Comparison of ENCODE assay signal across 4 fruit fly cellular contexts in the genomic region with DNA sequence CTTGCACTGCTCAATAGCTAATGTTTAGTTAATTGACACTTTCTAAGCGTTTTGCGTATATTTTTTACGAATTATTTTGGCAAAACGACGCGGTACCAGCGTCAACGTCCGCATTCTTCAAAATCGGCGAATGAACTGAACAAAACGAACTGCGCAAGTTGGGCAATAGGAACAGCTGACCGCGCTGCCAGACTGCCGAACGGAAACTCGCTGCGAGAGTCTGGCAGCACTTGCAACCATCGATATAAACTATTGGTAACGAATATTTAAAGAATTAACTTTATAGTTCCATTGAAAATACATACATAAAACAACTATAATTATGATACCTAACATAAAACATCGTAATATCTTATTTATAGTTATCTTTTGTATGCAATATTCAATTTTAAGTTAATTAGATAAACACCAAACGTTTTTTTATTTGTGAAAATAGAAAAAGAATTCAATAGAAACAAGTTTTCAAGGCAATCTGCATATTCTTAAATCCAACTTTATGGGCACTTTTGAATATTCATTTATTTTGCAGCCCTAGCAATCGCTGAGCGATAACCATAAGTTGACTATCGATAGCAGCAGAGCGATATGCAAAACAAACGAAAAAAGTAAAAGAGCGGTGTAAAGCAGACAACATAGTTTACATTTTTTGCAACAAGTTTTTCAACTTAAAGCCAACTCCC.
TF ChIP-seq lines count a peak whose summit lies in the region.

Gene Hs6st (minus strand): TSS at position 141 of the 680 bp plus-strand sequence.
Gene MED25 (plus strand): TSS at position 576 of the 680 bp plus-strand sequence.

TF ChIP-seq in whole organism, adult, 20 proteins besides CTCF, POLR2A, EP300 and RAD21 (continued from another document):
- TF ChIP-seq CG33017 (tag; optimal IDR thresholded peaks at IDR 0.05; lab: Kevin White, UChicago) (no peak), CG14711 (tag; optimal IDR thresholded peaks at IDR 0.05; lab: Kevin White, UChicago) (peak; percentile 68), CG12768 (GFP tag; optimal IDR thresholded peaks at IDR 0.05; lab: Kevin White, UChicago) (peak; percentile 72), toe (GFP tag; optimal IDR thresholded peaks at IDR 0.05; lab: Kevin White, UChicago) (peak; percentile 42), bab1 (GFP tag; optimal IDR thresholded peaks at IDR 0.05; lab: Kevin White, UChicago) (peak; percentile 77)

TF ChIP-seq in whole organism, embryonic, 481 proteins besides CTCF, POLR2A, EP300 and RAD21 (continued from another document and continues in another):
- TF ChIP-seq CG12769 (tag; optimal IDR thresholded peaks at IDR 0.05; lab: Kevin White, UChicago) (no peak), ttk (GFP tag; IDR thresholded peaks at IDR 0.05; lab: Robert Waterston, UW) (peak; percentile 8; the same call in 1 of the 2 replicates), Dip3 (GFP tag; optimal IDR thresholded peaks at IDR 0.05; lab: Kevin White, UChicago) (no peak), NFAT (GFP tag; IDR thresholded peaks at IDR 0.05; lab: Robert Waterston, UW) (no peak), Fer3 (tag; optimal IDR thresholded peaks at IDR 0.05; lab: Kevin White, UChicago) (peak; percentile 32), her (GFP tag; optimal IDR thresholded peaks at IDR 0.05; lab: Kevin White, UChicago) (peak; percentile 18), knrl (GFP tag; IDR thresholded peaks at IDR 0.05; lab: Robert Waterston, UW; ENCODE audit: partially characterized antibody) (peak; percentile 79), CG10267 (tag; optimal IDR thresholded peaks at IDR 0.05; lab: Kevin White, UChicago) (peak; percentile 72), CG7839 (tag; optimal IDR thresholded peaks at IDR 0.05; lab: Kevin White, UChicago) (peak; percentile 50), tin (GFP tag; optimal IDR thresholded peaks at IDR 0.05; lab: Kevin White, UChicago) (peak; percentile 74), toy (GFP tag; IDR thresholded peaks at IDR 0.05; lab: Robert Waterston, UW) (no peak), CG12744 (GFP tag; optimal IDR thresholded peaks at IDR 0.05; lab: Kevin White, UChicago) (no peak), chif (GFP tag; optimal IDR thresholded peaks at IDR 0.05; lab: Kevin White, UChicago) (no peak), ato (GFP tag; IDR thresholded peaks at IDR 0.05; lab: Robert Waterston, UW; ENCODE audit: partially characterized antibody) (0 out of 2 replicates have a peak, but pooled peaks have one; percentile 40), Med (GFP tag; lab: Kevin White, UChicago) (peak; percentile 72), Max (GFP tag; optimal IDR thresholded peaks at IDR 0.05; lab: Kevin White, UChicago) (peak; percentile 44), B-H2 (GFP tag; optimal IDR thresholded peaks at IDR 0.05; lab: Kevin White, UChicago) (no peak), MESR4 (GFP tag; optimal IDR thresholded peaks at IDR 0.05; lab: Kevin White, UChicago) (no peak), run (tag; optimal IDR thresholded peaks at IDR 0.05; lab: Kevin White, UChicago) (no peak), MBD-R2 (GFP tag; IDR thresholded peaks at IDR 0.05; lab: Robert Waterston, UW) (peak; percentile 47; the same call in 1 of the 2 replicates), CG13624 (GFP tag; optimal IDR thresholded peaks at IDR 0.05; lab: Kevin White, UChicago) (no peak), CG6175 (GFP tag; IDR thresholded peaks at IDR 0.05; lab: Robert Waterston, UW) (no peak), Dad (GFP tag; optimal IDR thresholded peaks at IDR 0.05; lab: Kevin White, UChicago) (peak; percentile 30), CG5245 (GFP tag; optimal IDR thresholded peaks at IDR 0.05; lab: Kevin White, UChicago) (no peak), CG17829 (tag; optimal IDR thresholded peaks at IDR 0.05; lab: Kevin White, UChicago) (peak; percentile 43), Vsx1 (GFP tag; optimal IDR thresholded peaks at IDR 0.05; lab: Kevin White, UChicago) (no peak), inv (GFP tag; IDR thresholded peaks at IDR 0.05; lab: Robert Waterston, UW; ENCODE audit: partially characterized antibody) (peak; percentile 71), aop (GFP tag; IDR thresholded peaks at IDR 0.05; lab: Robert Waterston, UW) (no peak), Hey (tag; optimal IDR thresholded peaks at IDR 0.05; lab: Kevin White, UChicago) (no peak), gro (GFP tag; optimal IDR thresholded peaks at IDR 0.05; lab: Kevin White, UChicago) (no peak), CG14441 (GFP tag; IDR thresholded peaks at IDR 0.05; lab: Robert Waterston, UW) (no peak), wdn (GFP tag; IDR thresholded peaks at IDR 0.05; lab: Robert Waterston, UW) (no peak), CG12071 (GFP tag; optimal IDR thresholded peaks at IDR 0.05; lab: Kevin White, UChicago) (no peak), CG15011 (GFP tag; optimal IDR thresholded peaks at IDR 0.05; lab: Kevin White, UChicago) (peak; percentile 59), CG4854 (GFP tag; optimal IDR thresholded peaks at IDR 0.05; lab: Kevin White, UChicago) (no peak), dmrt11E (tag; optimal IDR thresholded peaks at IDR 0.05; lab: Kevin White, UChicago) (peak; percentile 5), Camta (GFP tag; optimal IDR thresholded peaks at IDR 0.05; lab: Kevin White, UChicago) (no peak), CG9215 (GFP tag; IDR thresholded peaks at IDR 0.05; lab: Robert Waterston, UW) (no peak), Lpt (GFP tag; optimal IDR thresholded peaks at IDR 0.05; lab: Kevin White, UChicago) (no peak), CG9817 (tag; optimal IDR thresholded peaks at IDR 0.05; lab: Kevin White, UChicago) (no peak)

TF ChIP-seq in whole organism, prepupa, 60 proteins besides CTCF, POLR2A, EP300 and RAD21 (continued from another document):
- no peak for TF ChIP-seq Gug (GFP tag; IDR thresholded peaks at IDR 0.05; lab: Robert Waterston, UW)
- TF ChIP-seq Hr4 (GFP tag; optimal IDR thresholded peaks at IDR 0.05; lab: Kevin White, UChicago): no peak
- no peak for TF ChIP-seq CG8632 (GFP tag; optimal IDR thresholded peaks at IDR 0.05; lab: Kevin White, UChicago)
- peak; percentile 36 for TF ChIP-seq CG11762 (GFP tag; optimal IDR thresholded peaks at IDR 0.05; lab: Kevin White, UChicago; ENCODE audit: insufficient read depth)
- TF ChIP-seq topi (GFP tag; optimal IDR thresholded peaks at IDR 0.05; lab: Kevin White, UChicago): no peak
- no peak for TF ChIP-seq net (GFP tag; optimal IDR thresholded peaks at IDR 0.05; lab: Kevin White, UChicago)
- no peak for TF ChIP-seq CG11902 (GFP tag; optimal IDR thresholded peaks at IDR 0.05; lab: Kevin White, UChicago)
- no peak for TF ChIP-seq Smox (GFP tag; optimal IDR thresholded peaks at IDR 0.05; lab: Kevin White, UChicago)
- no peak for TF ChIP-seq dsx (GFP tag; optimal IDR thresholded peaks at IDR 0.05; lab: Kevin White, UChicago; ENCODE audit: poor library complexity, severe bottlenecking)
- TF ChIP-seq eg (GFP tag; IDR thresholded peaks at IDR 0.05; lab: Robert Waterston, UW): no peak
- TF ChIP-seq CG3919 (GFP tag; optimal IDR thresholded peaks at IDR 0.05; lab: Kevin White, UChicago): peak; percentile 61
- TF ChIP-seq spab (GFP tag; optimal IDR thresholded peaks at IDR 0.05; lab: Kevin White, UChicago): no peak
- peak; percentile 83 for TF ChIP-seq Eip78C (GFP tag; lab: Kevin White, UChicago)
- TF ChIP-seq ss (GFP tag; optimal IDR thresholded peaks at IDR 0.05; lab: Kevin White, UChicago): no peak
- no peak for TF ChIP-seq CG32006 (GFP tag; optimal IDR thresholded peaks at IDR 0.05; lab: Kevin White, UChicago)
- no peak for TF ChIP-seq fd85E (GFP tag; optimal IDR thresholded peaks at IDR 0.05; lab: Kevin White, UChicago)
- no peak for TF ChIP-seq CG3032 (tag; optimal IDR thresholded peaks at IDR 0.05; lab: Kevin White, UChicago)
- TF ChIP-seq CG6854 (GFP tag; optimal IDR thresholded peaks at IDR 0.05; lab: Kevin White, UChicago): no peak
- TF ChIP-seq CG16779 (tag; optimal IDR thresholded peaks at IDR 0.05; lab: Kevin White, UChicago): no peak
- TF ChIP-seq OdsH (GFP tag; optimal IDR thresholded peaks at IDR 0.05; lab: Kevin White, UChicago): no peak
- no peak for TF ChIP-seq Eip93F (GFP tag; optimal IDR thresholded peaks at IDR 0.05; lab: Kevin White, UChicago)
- TF ChIP-seq svp (GFP tag; lab: Kevin White, UChicago): no peak
- no peak for TF ChIP-seq Hr38 (GFP tag; optimal IDR thresholded peaks at IDR 0.05; lab: Kevin White, UChicago)
- no peak for TF ChIP-seq Ets21C (GFP tag; optimal IDR thresholded peaks at IDR 0.05; lab: Kevin White, UChicago)
- peak; percentile 22 for TF ChIP-seq Blimp-1 (GFP tag; optimal IDR thresholded peaks at IDR 0.05; lab: Kevin White, UChicago)
- TF ChIP-seq CG11294 (GFP tag; IDR thresholded peaks at IDR 0.05; lab: Robert Waterston, UW): no peak
- TF ChIP-seq CG8319 (GFP tag; optimal IDR thresholded peaks at IDR 0.05; lab: Kevin White, UChicago): no peak
- TF ChIP-seq Lpt (GFP tag; optimal IDR thresholded peaks at IDR 0.05; lab: Kevin White, UChicago): no peak
- TF ChIP-seq Sox14 (GFP tag; optimal IDR thresholded peaks at IDR 0.05; lab: Kevin White, UChicago): no peak
- no peak for TF ChIP-seq CG6808 (GFP tag; optimal IDR thresholded peaks at IDR 0.05; lab: Kevin White, UChicago)
- no peak for TF ChIP-seq CG6792 (GFP tag; optimal IDR thresholded peaks at IDR 0.05; lab: Kevin White, UChicago)
- TF ChIP-seq achi (GFP tag; optimal IDR thresholded peaks at IDR 0.05; lab: Kevin White, UChicago): no peak
- TF ChIP-seq acj6 (GFP tag; optimal IDR thresholded peaks at IDR 0.05; lab: Kevin White, UChicago): no peak
- TF ChIP-seq CG8119 (GFP tag; IDR thresholded peaks at IDR 0.05; lab: Robert Waterston, UW): peak; percentile 29; the same call in 1 of the 3 replicates
- no peak for TF ChIP-seq CG34406 (GFP tag; optimal IDR thresholded peaks at IDR 0.05; lab: Kevin White, UChicago)
- TF ChIP-seq CG1621 (tag; optimal IDR thresholded peaks at IDR 0.05; lab: Kevin White, UChicago): no peak
- TF ChIP-seq Eip75B (GFP tag; optimal IDR thresholded peaks at IDR 0.05; lab: Kevin White, UChicago): no peak
- TF ChIP-seq CG10669 (GFP tag; optimal IDR thresholded peaks at IDR 0.05; lab: Kevin White, UChicago): no peak
- TF ChIP-seq vri (GFP tag; optimal IDR thresholded peaks at IDR 0.05; lab: Kevin White, UChicago): no peak
- TF ChIP-seq CG6276 (GFP tag; optimal IDR thresholded peaks at IDR 0.05; lab: Kevin White, UChicago): no peak
- TF ChIP-seq CG9139 (GFP tag; optimal IDR thresholded peaks at IDR 0.05; lab: Kevin White, UChicago): no peak
- no peak for TF ChIP-seq Hr39 (GFP tag; optimal IDR thresholded peaks at IDR 0.05; lab: Kevin White, UChicago)

TF ChIP-seq in whole organism, pupa, 21 proteins besides CTCF, POLR2A, EP300 and RAD21 (continued from another document):
- no peak; the same call in 1 of the 2 replicates for TF ChIP-seq CG32121 (GFP tag; IDR thresholded peaks at IDR 0.05; lab: Robert Waterston, UW)
- TF ChIP-seq Pif1A (GFP tag; optimal IDR thresholded peaks at IDR 0.05; lab: Kevin White, UChicago): no peak
- no peak for TF ChIP-seq Snoo (tag; optimal IDR thresholded peaks at IDR 0.05; lab: Kevin White, UChicago)
TF ChIP-seq in whole organism, pupa: peak in this region for 6.
